Worm (Caenorhabditis elegans) whole organism, late embryonic: ENCODE measurements around the gene lip-1.

Experiments
- C08G9.2 ChIP-seq: sonication (generic microtip); optimal IDR thresholded peaks from 2 replicates; lab custom pipeline; 2016; ENCODE audit warnings: mild to moderate bottlenecking, missing genetic modification characterization, moderate library complexity, missing compliant biosample characterization
- F13H6.1 ChIP-seq: sonication (generic microtip); optimal IDR thresholded peaks from 2 replicates; lab custom pipeline; 2016; ENCODE audit warnings: missing genetic modification characterization, missing compliant biosample characterization
- K02D7.2 ChIP-seq: sonication (generic microtip); optimal IDR thresholded peaks from 2 replicates; lab custom pipeline; 2017; ENCODE audit warnings: mild to moderate bottlenecking, missing genetic modification characterization, missing compliant biosample characterization
- K09A11.1 ChIP-seq: sonication (generic microtip); optimal IDR thresholded peaks from 2 replicates; lab custom pipeline; 2017; ENCODE audit warnings: antibody characterized with exemption, mild to moderate bottlenecking, missing genetic modification characterization, missing compliant biosample characterization; ENCODE audit not compliant: insufficient read depth
- T23F11.4 ChIP-seq: fragments of 200-800 bp; sonication (Bioruptor generic); optimal IDR thresholded peaks from 2 replicates; lab custom pipeline; 2018; ENCODE audit warnings: mild to moderate bottlenecking, missing genetic modification characterization, missing compliant biosample characterization
- Y22D7AL.16 ChIP-seq: sonication (generic microtip); optimal IDR thresholded peaks from 2 replicates; lab custom pipeline; 2016; ENCODE audit warnings: missing genetic modification characterization, missing compliant biosample characterization
- ama-1 ChIP-seq: fragments of 150-350 bp; optimal IDR thresholded peaks from 2 replicates; lab custom pipeline; 2014
- ceh-14 ChIP-seq: sonication (generic microtip); optimal IDR thresholded peaks from 2 replicates; lab custom pipeline; 2016; ENCODE audit warnings: missing genotype, missing genetic modification characterization, missing compliant biosample characterization
- ceh-18 ChIP-seq: sonication (generic microtip); optimal IDR thresholded peaks from 2 replicates; lab custom pipeline; 2016; ENCODE audit warnings: missing genetic modification characterization, missing compliant biosample characterization
- ceh-2 ChIP-seq: sonication (generic microtip); optimal IDR thresholded peaks from 2 replicates; lab custom pipeline; 2016; ENCODE audit warnings: missing genotype, missing genetic modification characterization, missing compliant biosample characterization
- ceh-24 ChIP-seq: sonication (generic microtip); optimal IDR thresholded peaks from 2 replicates; lab custom pipeline; 2016; ENCODE audit warnings: mild to moderate bottlenecking, missing genetic modification characterization, missing compliant biosample characterization
- ceh-30 ChIP-seq: fragments of 150-350 bp; optimal IDR thresholded peaks from 2 replicates; lab custom pipeline; 2014; ENCODE audit warnings: missing biosample characterization, missing genetic modification characterization
- ceh-31 ChIP-seq: sonication (generic microtip); optimal IDR thresholded peaks from 2 replicates; lab custom pipeline; 2016; ENCODE audit warnings: missing genetic modification characterization, missing compliant biosample characterization
- ceh-34 ChIP-seq: sonication (generic microtip); optimal IDR thresholded peaks from 2 replicates; lab custom pipeline; 2016; ENCODE audit warnings: mild to moderate bottlenecking, missing genetic modification characterization, missing compliant biosample characterization
- ceh-45 ChIP-seq: fragments of 200-800 bp; sonication (Bioruptor generic); IDR thresholded peaks from 2 replicates; pipeline ENCODE4 v1.3.6; 2022; ENCODE audit warnings: missing genetic modification reagents, missing genetic modification characterization, missing compliant biosample characterization
- ceh-6 ChIP-seq: fragments of 200-800 bp; sonication (Bioruptor generic); optimal IDR thresholded peaks from 2 replicates; lab custom pipeline; 2018; ENCODE audit warnings: mild to moderate bottlenecking, missing genetic modification characterization, missing compliant biosample characterization
- ceh-9 ChIP-seq: sonication (generic microtip); optimal IDR thresholded peaks from 2 replicates; lab custom pipeline; 2016; ENCODE audit warnings: mild to moderate bottlenecking, missing genetic modification characterization, inconsistent platforms, missing compliant biosample characterization
- che-1 ChIP-seq: sonication (generic microtip); optimal IDR thresholded peaks from 2 replicates; lab custom pipeline; 2016; ENCODE audit warnings: mild to moderate bottlenecking, missing genetic modification characterization, missing compliant biosample characterization
- dmd-4 ChIP-seq: sonication (generic microtip); optimal IDR thresholded peaks from 2 replicates; lab custom pipeline; 2016; ENCODE audit warnings: borderline replicate concordance, missing genetic modification characterization, missing compliant biosample characterization
- elt-2 ChIP-seq: sonication (generic microtip); optimal IDR thresholded peaks from 2 replicates; lab custom pipeline; 2016; ENCODE audit warnings: missing genetic modification reagents, missing genetic modification characterization, missing compliant biosample characterization
- fax-1 ChIP-seq: sonication (generic microtip); optimal IDR thresholded peaks from 2 replicates; lab custom pipeline; 2016; ENCODE audit warnings: missing genotype, missing genetic modification characterization, missing compliant biosample characterization
- fkh-10 ChIP-seq: fragments of 150-350 bp; optimal IDR thresholded peaks from 2 replicates; lab custom pipeline; 2014; ENCODE audit warnings: missing biosample characterization, missing genetic modification reagents, missing genetic modification characterization
- hlh-15 ChIP-seq: sonication (generic microtip); optimal IDR thresholded peaks from 2 replicates; lab custom pipeline; 2016; ENCODE audit warnings: missing genetic modification characterization, missing compliant biosample characterization
- hlh-6 ChIP-seq: sonication (generic microtip); optimal IDR thresholded peaks from 2 replicates; lab custom pipeline; 2016; ENCODE audit warnings: missing genotype, missing genetic modification characterization, missing compliant biosample characterization
- hlh-8 ChIP-seq: sonication (generic microtip); optimal IDR thresholded peaks from 2 replicates; lab custom pipeline; 2016; ENCODE audit warnings: missing genotype, missing genetic modification characterization, missing compliant biosample characterization
- lin-11 ChIP-seq: fragments of 200-800 bp; sonication (Bioruptor generic); optimal IDR thresholded peaks from 2 replicates; lab custom pipeline; 2018; ENCODE audit warnings: mild to moderate bottlenecking, missing genetic modification characterization, missing compliant biosample characterization
- madf-2 ChIP-seq: sonication (generic microtip); optimal IDR thresholded peaks from 2 replicates; lab custom pipeline; 2017; ENCODE audit warnings: missing genetic modification characterization, missing compliant biosample characterization
- nfya-1 ChIP-seq: sonication (generic microtip); optimal IDR thresholded peaks from 2 replicates; lab custom pipeline; 2017; ENCODE audit warnings: missing genetic modification characterization, mild to moderate bottlenecking, missing compliant biosample characterization, antibody characterized with exemption, moderate library complexity
- nhr-11 ChIP-seq: fragments of 150-350 bp; optimal IDR thresholded peaks from 2 replicates; lab custom pipeline; 2014; ENCODE audit warnings: missing biosample characterization, missing genetic modification characterization
- nhr-232 ChIP-seq: sonication (generic microtip); optimal IDR thresholded peaks from 2 replicates; lab custom pipeline; 2016; ENCODE audit warnings: missing genetic modification characterization, missing compliant biosample characterization
- npax-4 ChIP-seq: sonication (generic microtip); optimal IDR thresholded peaks from 2 replicates; lab custom pipeline; 2016; ENCODE audit warnings: missing genetic modification characterization, missing compliant biosample characterization
- pag-3 ChIP-seq: sonication (generic microtip); optimal IDR thresholded peaks from 2 replicates; lab custom pipeline; 2016; ENCODE audit warnings: missing compliant biosample characterization, missing genetic modification characterization, borderline replicate concordance
- pat-9 ChIP-seq: fragments of 200-800 bp; sonication (Bioruptor generic); optimal IDR thresholded peaks from 2 replicates; lab custom pipeline; 2018; ENCODE audit warnings: mild to moderate bottlenecking, missing genetic modification characterization, moderate library complexity, missing compliant biosample characterization
- pax-1 ChIP-seq: fragments of 150-350 bp; optimal IDR thresholded peaks from 2 replicates; lab custom pipeline; 2014; ENCODE audit warnings: missing biosample characterization, missing genetic modification characterization
- pha-2 ChIP-seq: sonication (generic microtip); optimal IDR thresholded peaks from 2 replicates; lab custom pipeline; 2017; ENCODE audit warnings: mild to moderate bottlenecking, missing genetic modification characterization, missing compliant biosample characterization
- pqm-1 ChIP-seq: sonication (generic microtip); optimal IDR thresholded peaks from 2 replicates; lab custom pipeline; 2016; ENCODE audit warnings: missing genetic modification characterization, missing compliant biosample characterization
- pros-1 ChIP-seq: fragments of 150-350 bp; optimal IDR thresholded peaks from 2 replicates; lab custom pipeline; 2014; ENCODE audit warnings: missing biosample characterization, missing genetic modification reagents, missing genetic modification characterization
- rnt-1 ChIP-seq: sonication (generic microtip); optimal IDR thresholded peaks from 2 replicates; lab custom pipeline; 2016; ENCODE audit warnings: missing genetic modification characterization, missing compliant biosample characterization
- sdc-2 ChIP-seq: sonication (generic microtip); optimal IDR thresholded peaks from 2 replicates; lab custom pipeline; 2016; ENCODE audit warnings: missing genotype, missing genetic modification characterization, missing compliant biosample characterization
- sox-2 ChIP-seq: fragments of 200-800 bp; sonication (Bioruptor generic); IDR thresholded peaks from 2 replicates; pipeline ENCODE4 v1.3.6; 2022; ENCODE audit warnings: missing genetic modification reagents, missing genetic modification characterization, missing compliant biosample characterization
- sox-4 ChIP-seq: sonication (generic microtip); optimal IDR thresholded peaks from 2 replicates; lab custom pipeline; 2017; ENCODE audit warnings: mild to moderate bottlenecking, missing genetic modification characterization, inconsistent platforms, missing compliant biosample characterization
- tbx-2 ChIP-seq: sonication (generic microtip); optimal IDR thresholded peaks from 2 replicates; lab custom pipeline; 2016; ENCODE audit warnings: missing genetic modification characterization, missing compliant biosample characterization
- tbx-7 ChIP-seq: sonication (generic microtip); optimal IDR thresholded peaks from 2 replicates; lab custom pipeline; 2016; ENCODE audit warnings: missing genotype, missing genetic modification characterization, missing compliant biosample characterization
- ttx-3 ChIP-seq: sonication (generic microtip); optimal IDR thresholded peaks from 2 replicates; lab custom pipeline; 2016; ENCODE audit warnings: missing genetic modification reagents, missing genetic modification characterization, missing compliant biosample characterization
- unc-42 ChIP-seq: sonication (generic microtip); optimal IDR thresholded peaks from 2 replicates; lab custom pipeline; 2016; ENCODE audit warnings: missing genotype, missing genetic modification characterization, missing compliant biosample characterization
- unc-55 ChIP-seq: sonication (generic microtip); optimal IDR thresholded peaks from 2 replicates; lab custom pipeline; 2017; ENCODE audit warnings: missing biosample characterization, missing genetic modification reagents, missing genetic modification characterization
- unc-86 ChIP-seq: sonication (generic microtip); optimal IDR thresholded peaks from 2 replicates; lab custom pipeline; 2016; ENCODE audit warnings: missing genetic modification characterization, missing compliant biosample characterization
- ztf-16 ChIP-seq: sonication (generic microtip); optimal IDR thresholded peaks from 2 replicates; lab custom pipeline; 2017; ENCODE audit warnings: missing genetic modification characterization, missing compliant biosample characterization

lip-1 gene

DNA sequence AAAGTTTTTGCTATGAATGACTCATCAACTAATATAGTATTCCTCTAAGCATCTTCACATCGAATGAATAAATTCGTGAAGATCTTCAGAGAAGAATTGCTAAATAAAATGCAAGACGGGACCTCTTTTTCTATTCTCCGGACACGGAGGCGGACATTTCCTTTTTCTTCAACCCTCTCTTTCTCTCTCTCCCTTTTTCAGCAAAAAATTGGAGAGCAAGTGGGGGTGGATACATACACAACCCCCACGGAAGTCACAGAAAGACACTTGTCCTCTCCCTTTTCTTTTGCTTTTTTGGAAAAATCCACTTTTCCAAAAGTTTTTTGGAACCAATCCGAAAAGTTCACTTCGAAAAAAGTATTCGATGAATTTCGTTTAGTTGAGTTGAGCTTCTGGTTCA is 8.1 kb upstream of the lip-1 start:
- no peak for TF ChIP-seq ceh-34
- peak; percentile 23 for TF ChIP-seq unc-42 (tag; lab: Kevin White, UChicago)
- TF ChIP-seq, all 69 proteins: peak for 1

DNA sequence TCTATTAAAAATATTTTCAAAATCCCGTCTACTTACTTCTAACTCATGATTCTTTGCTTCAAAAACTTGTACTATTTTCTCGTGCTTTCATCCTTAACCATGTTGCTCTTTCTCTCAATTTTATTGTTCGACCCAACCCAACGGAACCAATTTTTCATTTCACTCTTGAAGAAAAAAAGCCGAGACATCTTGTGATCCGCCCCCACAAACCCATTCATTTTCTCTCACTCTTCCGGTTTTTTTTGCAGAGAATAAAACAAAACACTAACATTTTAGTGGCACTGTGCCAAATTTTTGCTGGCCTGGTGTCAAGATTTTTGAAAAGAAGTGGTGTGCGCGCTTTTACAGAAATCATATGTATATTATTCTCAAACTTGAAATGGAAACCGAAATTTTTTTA is 6.0 kb upstream of the lip-1 start:
- TF ChIP-seq pqm-1 (no peak), pat-9 (tag; lab: Kevin White, UChicago) (no peak), dmd-4 (tag; lab: Kevin White, UChicago) (no peak), hlh-8 (tag; lab: Kevin White, UChicago) (no peak), ceh-6 (GFP tag; lab: Kevin White, UChicago) (no peak), ceh-2 (tag; lab: Kevin White, UChicago) (no peak), nhr-232 (no peak), ttx-3 (tag; lab: Kevin White, UChicago) (no peak), K09A11.1 (tag; lab: Kevin White, UChicago) (no peak), ceh-24 (tag; lab: Kevin White, UChicago) (no peak), sox-2 (GFP tag; lab: Robert Waterston, UW) (no peak), ceh-45 (GFP tag; lab: Robert Waterston, UW) (no peak), ceh-30 (tag; lab: Kevin White, UChicago) (no peak), ceh-14 (tag; lab: Kevin White, UChicago) (no peak), sdc-2 (tag; lab: Kevin White, UChicago) (no peak)
- TF ChIP-seq, all 69 proteins: peak for 0

DNA sequence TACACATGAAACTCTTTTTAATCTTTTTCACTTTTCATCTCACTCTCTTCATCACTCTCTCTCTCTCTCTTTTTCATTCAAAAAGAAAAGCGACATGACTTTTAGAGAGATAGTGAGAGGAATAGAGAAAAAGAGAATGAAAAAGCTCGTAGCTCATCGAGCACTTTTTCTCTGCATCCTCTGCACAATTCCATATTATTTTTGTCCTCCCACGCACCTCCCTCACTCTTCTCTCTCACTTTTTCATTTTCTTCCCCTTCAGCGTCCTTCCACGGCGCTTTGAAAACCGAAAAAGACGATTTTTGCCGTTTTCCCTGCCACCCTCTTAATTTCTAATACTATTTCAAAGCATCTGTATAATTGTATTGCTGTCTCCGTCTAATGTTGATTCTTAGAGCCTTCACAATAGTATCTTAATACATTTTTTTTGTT is 3.7 kb upstream of the lip-1 start:
- TF ChIP-seq elt-2 (tag; lab: Kevin White, UChicago) (peak; percentile 8), C08G9.2 (tag; lab: Kevin White, UChicago) (no peak), T23F11.4 (GFP tag; lab: Kevin White, UChicago) (no peak), pros-1 (tag; lab: Kevin White, UChicago) (no peak), che-1 (tag; lab: Kevin White, UChicago) (no peak), unc-55 (GFP tag; lab: Kevin White, UChicago) (peak; percentile 85), unc-42 (tag; lab: Kevin White, UChicago) (peak; percentile 64), sox-2 (GFP tag; lab: Robert Waterston, UW) (no peak), ztf-16 (tag; lab: Kevin White, UChicago) (no peak), Y22D7AL.16 (tag; lab: Kevin White, UChicago) (no peak), lin-11 (tag; lab: Kevin White, UChicago) (no peak), ceh-18 (tag; lab: Kevin White, UChicago) (peak; percentile 83), fkh-10 (GFP tag; lab: Kevin White, UChicago) (no peak), ceh-24 (tag; lab: Kevin White, UChicago) (no peak), sox-4 (tag; lab: Kevin White, UChicago) (no peak), hlh-6 (no peak), ceh-31 (tag; lab: Kevin White, UChicago) (peak; percentile 64), K02D7.2 (tag; lab: Kevin White, UChicago) (no peak), hlh-8 (tag; lab: Kevin White, UChicago) (no peak), ceh-34 (peak; percentile 29), K09A11.1 (tag; lab: Kevin White, UChicago) (no peak), nfya-1 (tag; lab: Kevin White, UChicago) (peak; percentile 52), rnt-1 (no peak), hlh-15 (no peak), nhr-11 (no peak), pag-3 (tag; lab: Kevin White, UChicago) (no peak), pax-1 (tag; lab: Kevin White, UChicago) (peak; percentile 55), ttx-3 (tag; lab: Kevin White, UChicago) (no peak), tbx-2 (tag; lab: Kevin White, UChicago) (peak; percentile 58), fax-1 (tag; lab: Kevin White, UChicago) (no peak), F13H6.1 (tag; lab: Kevin White, UChicago) (no peak), unc-86 (no peak), ama-1 (lab: Kevin White, UChicago) (no peak), pat-9 (tag; lab: Kevin White, UChicago) (no peak), madf-2 (tag; lab: Kevin White, UChicago) (no peak), tbx-7 (no peak), nhr-232 (no peak), ceh-30 (tag; lab: Kevin White, UChicago) (no peak), ceh-9 (tag; lab: Kevin White, UChicago) (no peak), ceh-6 (GFP tag; lab: Kevin White, UChicago) (no peak), ceh-45 (GFP tag; lab: Robert Waterston, UW) (no peak), npax-4 (tag; lab: Kevin White, UChicago) (no peak), ceh-2 (tag; lab: Kevin White, UChicago) (no peak), pha-2 (no peak)
